Worm (Caenorhabditis elegans): ENCODE results near the gene gba-4.

ce11 chrIV:5374321-5374720 lies 23.6 kb upstream of the gba-4 start:
- TF ChIP-seq ceh-39 (tag; optimal IDR thresholded peaks at IDR 0.05) (no peak), nhr-28 (tag; optimal IDR thresholded peaks at IDR 0.05) (no peak), lin-13 (tag; optimal IDR thresholded peaks at IDR 0.05) (no peak)

Measured in whole organism, mixed stage, embryonic.